Worm (Caenorhabditis elegans) whole organism, young adult: ENCODE measurements around the gene nhr-25.
"Not testable (repeated sequence)": the region's sequence is repeated elsewhere in the genome, so short reads cannot be mapped to it uniquely, and the experiment has no call there.

Source experiments
- B0035.1 ChIP-seq: sonication (generic microtip); optimal IDR thresholded peaks from 2 replicates; lab custom pipeline; 2016; ENCODE audit warnings: missing genetic modification characterization, mild to moderate bottlenecking, missing compliant biosample characterization, missing genotype, missing genetic modification reagents
- B0261.1 ChIP-seq: sonication (generic microtip); optimal IDR thresholded peaks from 2 replicates; lab custom pipeline; 2016; ENCODE audit warnings: mild to moderate bottlenecking, missing genetic modification characterization, moderate library complexity, missing compliant biosample characterization
- C06A6.2 ChIP-seq: fragments of 200-800 bp; sonication (Bioruptor generic); conservative IDR thresholded peaks from 2 replicates; pipeline ENCODE4 v1.3.6; 2022; ENCODE audit warnings: missing genetic modification characterization, missing compliant biosample characterization
- C17E4.6 ChIP-seq: fragments of 200-800 bp; sonication (Bioruptor generic); IDR thresholded peaks from 2 replicates; pipeline ENCODE4 v1.3.6; 2022; ENCODE audit warnings: missing genetic modification reagents, missing genetic modification characterization, missing compliant biosample characterization
- D2030.7 ChIP-seq: fragments of 200-800 bp; sonication (Bioruptor generic); IDR thresholded peaks from 2 replicates; pipeline ENCODE4 v1.3.6; 2022; ENCODE audit warnings: missing genetic modification reagents, missing genetic modification characterization, missing compliant biosample characterization
- F23B12.7 ChIP-seq: sonication (generic microtip); optimal IDR thresholded peaks from 2 replicates; lab custom pipeline; 2017; ENCODE audit warnings: missing genetic modification characterization, mild to moderate bottlenecking, missing compliant biosample characterization, antibody characterized with exemption, moderate library complexity; ENCODE audit not compliant: insufficient read depth
- F52B5.7 ChIP-seq: sonication (generic microtip); optimal IDR thresholded peaks from 2 replicates; lab custom pipeline; 2016; ENCODE audit warnings: mild to moderate bottlenecking, missing genetic modification characterization, missing compliant biosample characterization
- F57A8.1 ChIP-seq: fragments of 200-800 bp; sonication (Bioruptor generic); optimal IDR thresholded peaks from 2 replicates; lab custom pipeline; 2018; ENCODE audit warnings: mild to moderate bottlenecking, missing genetic modification characterization, moderate library complexity, missing compliant biosample characterization
- F57C9.4 ChIP-seq: sonication (generic microtip); optimal IDR thresholded peaks from 2 replicates; lab custom pipeline; 2017; ENCODE audit warnings: mild to moderate bottlenecking, missing genetic modification characterization, missing compliant biosample characterization
- Y79H2A.3 ChIP-seq: fragments of 200-800 bp; sonication (Bioruptor generic); conservative IDR thresholded peaks from 2 replicates; pipeline ENCODE4 v1.3.6; 2022; ENCODE audit warnings: missing genetic modification reagents, missing genetic modification characterization, missing compliant biosample characterization
- Y95B8A.8 ChIP-seq: fragments of 200-800 bp; sonication (Bioruptor generic); IDR thresholded peaks from 2 replicates; pipeline ENCODE4 v1.3.6; 2022; ENCODE audit warnings: missing genetic modification reagents, missing genetic modification characterization, missing compliant biosample characterization
- aptf-2 ChIP-seq: fragments of 200-800 bp; sonication (Bioruptor generic); conservative IDR thresholded peaks from 2 replicates; pipeline ENCODE4 v1.3.6; 2022; ENCODE audit warnings: missing genetic modification reagents, missing genetic modification characterization, missing compliant biosample characterization
- atf-7 ChIP-seq: sonication (generic microtip); optimal IDR thresholded peaks from 2 replicates; lab custom pipeline; 2017; ENCODE audit warnings: mild to moderate bottlenecking, missing genetic modification characterization, missing compliant biosample characterization
- attf-5 ChIP-seq: fragments of 200-800 bp; sonication (Bioruptor generic); optimal IDR thresholded peaks from 2 replicates; lab custom pipeline; 2018; ENCODE audit warnings: mild to moderate bottlenecking, missing genetic modification characterization, missing compliant biosample characterization
- bed-1 ChIP-seq: fragments of 200-800 bp; sonication (Bioruptor generic); IDR thresholded peaks from 2 replicates; pipeline ENCODE4 v1.3.6; 2022; ENCODE audit warnings: missing genetic modification reagents, missing genetic modification characterization, missing compliant biosample characterization
- cebp-1 ChIP-seq, 2 experiments: fragments of 200-800 bp in 1 of 2; sonication (Bioruptor generic) in 1 of 2; sonication (generic microtip) in 1 of 2; IDR thresholded peaks in 1 of 2; optimal IDR thresholded peaks in 1 of 2; 2 replicates each; pipeline versions ENCODE4 v1.3.6 to Lab custom; 2017 to 2022; ENCODE audit warnings: missing compliant biosample characterization in 2 of 2, missing genetic modification characterization in 2 of 2, mild to moderate bottlenecking in 1 of 2, missing genetic modification reagents in 1 of 2, moderate library complexity in 1 of 2
- cebp-2 ChIP-seq: fragments of 200-800 bp; sonication (Bioruptor generic); IDR thresholded peaks from 2 replicates; pipeline ENCODE4 v1.3.6; 2022; ENCODE audit warnings: missing genetic modification characterization, missing compliant biosample characterization
- ceh-58 ChIP-seq: fragments of 200-800 bp; sonication (Bioruptor generic); IDR thresholded peaks from 2 replicates; pipeline ENCODE4 v1.3.6; 2022; ENCODE audit warnings: missing genetic modification characterization, missing compliant biosample characterization
- ceh-79 ChIP-seq: sonication (generic microtip); optimal IDR thresholded peaks from 2 replicates; lab custom pipeline; 2017; ENCODE audit warnings: mild to moderate bottlenecking, missing genetic modification characterization, missing compliant biosample characterization
- egl-18 ChIP-seq: fragments of 200-800 bp; sonication (Bioruptor generic); IDR thresholded peaks from 2 replicates; pipeline ENCODE4 v1.3.6; 2022; ENCODE audit warnings: missing genetic modification reagents, missing genetic modification characterization, missing compliant biosample characterization
- egl-44 ChIP-seq: fragments of 200-800 bp; sonication (Bioruptor generic); IDR thresholded peaks from 2 replicates; pipeline ENCODE4 v1.3.6; 2022; ENCODE audit warnings: missing genetic modification reagents, missing genetic modification characterization, missing compliant biosample characterization
- ekl-4 ChIP-seq: fragments of 200-800 bp; sonication (Bioruptor generic); IDR thresholded peaks from 2 replicates; pipeline ENCODE4 v1.3.6; 2022; ENCODE audit warnings: missing genetic modification reagents, missing genetic modification characterization, missing compliant biosample characterization
- gei-17 ChIP-seq: fragments of 200-800 bp; sonication (Bioruptor generic); optimal IDR thresholded peaks from 2 replicates; lab custom pipeline; 2018; ENCODE audit warnings: mild to moderate bottlenecking, missing genetic modification characterization, missing compliant biosample characterization
- hmg-20 ChIP-seq: fragments of 200-800 bp; sonication (Bioruptor generic); IDR thresholded peaks from 2 replicates; pipeline ENCODE4 v1.3.6; 2022; ENCODE audit warnings: missing genetic modification reagents, missing genetic modification characterization, missing compliant biosample characterization
- hsf-1 ChIP-seq: fragments of 200-800 bp; sonication (Bioruptor generic); IDR thresholded peaks from 2 replicates; pipeline ENCODE4 v1.3.6; 2022; ENCODE audit warnings: missing genetic modification reagents, missing genetic modification characterization, missing compliant biosample characterization
- lin-40 ChIP-seq: sonication (generic microtip); optimal IDR thresholded peaks from 2 replicates; lab custom pipeline; 2016; ENCODE audit warnings: missing genetic modification characterization, mild to moderate bottlenecking, missing compliant biosample characterization, missing genotype, missing genetic modification reagents
- madf-10 ChIP-seq: sonication (generic microtip); optimal IDR thresholded peaks from 2 replicates; lab custom pipeline; 2016; ENCODE audit warnings: mild to moderate bottlenecking, missing genetic modification characterization, missing compliant biosample characterization
- madf-3 ChIP-seq: fragments of 200-800 bp; sonication (Bioruptor generic); IDR thresholded peaks from 2 replicates; pipeline ENCODE4 v1.3.6; 2022; ENCODE audit warnings: missing genetic modification reagents, missing genetic modification characterization, missing compliant biosample characterization
- mes-4 ChIP-seq: sonication (generic microtip); optimal IDR thresholded peaks from 2 replicates; lab custom pipeline; 2016; ENCODE audit warnings: missing genotype, missing genetic modification characterization, missing compliant biosample characterization
- mxl-1 ChIP-seq: sonication (generic microtip); optimal IDR thresholded peaks from 2 replicates; lab custom pipeline; 2016; ENCODE audit warnings: missing genetic modification characterization, missing compliant biosample characterization
- nhr-80 ChIP-seq: sonication (generic microtip); optimal IDR thresholded peaks from 2 replicates; lab custom pipeline; 2016; ENCODE audit warnings: missing genetic modification characterization, missing compliant biosample characterization
- rec-8 ChIP-seq, 2 experiments: sonication (generic microtip); optimal IDR thresholded peaks; 2 replicates each; lab custom pipeline; 2016; ENCODE audit warnings: mild to moderate bottlenecking in 2 of 2, missing genetic modification characterization in 2 of 2, missing genetic modification reagents in 2 of 2, missing genotype in 2 of 2, missing biosample characterization in 1 of 2, missing compliant biosample characterization in 1 of 2, moderate library complexity in 1 of 2
- sea-2 ChIP-seq: fragments of 200-800 bp; sonication (Bioruptor generic); IDR thresholded peaks from 2 replicates; pipeline ENCODE4 v1.3.6; 2022; ENCODE audit warnings: missing genetic modification characterization, missing compliant biosample characterization
- snpc-1.1 ChIP-seq: sonication (generic microtip); optimal IDR thresholded peaks from 2 replicates; lab custom pipeline; 2017; ENCODE audit warnings: missing genetic modification characterization, mild to moderate bottlenecking, missing compliant biosample characterization, antibody characterized with exemption, moderate library complexity, missing genotype, missing genetic modification reagents; ENCODE audit not compliant: insufficient read depth
- snpc-1.3 ChIP-seq: sonication (generic microtip); optimal IDR thresholded peaks from 2 replicates; lab custom pipeline; 2017; ENCODE audit warnings: missing genetic modification characterization, mild to moderate bottlenecking, missing compliant biosample characterization, antibody characterized with exemption, moderate library complexity, missing genotype, missing genetic modification reagents; ENCODE audit not compliant: insufficient read depth
- snpc-3.4 ChIP-seq: sonication (generic microtip); optimal IDR thresholded peaks from 2 replicates; lab custom pipeline; 2017; ENCODE audit warnings: missing genetic modification characterization, mild to moderate bottlenecking, missing compliant biosample characterization, antibody characterized with exemption, moderate library complexity, missing genotype, missing genetic modification reagents
- snpc-4 ChIP-seq, 5 experiments: fragments of 150-350 bp in 1 of 5; sonication (generic microtip) in 4 of 5; optimal IDR thresholded peaks; 2 replicates each; lab custom pipeline; 2014 to 2018; ENCODE audit warnings: missing genetic modification characterization in 5 of 5, missing biosample characterization in 3 of 5, antibody characterized with exemption in 2 of 5, mild to moderate bottlenecking in 2 of 5, missing compliant biosample characterization in 2 of 5, missing genotype in 2 of 5, moderate library complexity in 2 of 5, missing genetic modification reagents in 1 of 5
- somi-1 ChIP-seq: fragments of 200-800 bp; sonication (Bioruptor generic); optimal IDR thresholded peaks from 2 replicates; lab custom pipeline; 2018; ENCODE audit warnings: mild to moderate bottlenecking, missing genetic modification characterization, missing compliant biosample characterization
- tbp1 ChIP-seq: fragments of 200-800 bp; sonication (Bioruptor generic); optimal IDR thresholded peaks from 2 replicates; lab custom pipeline; 2018; ENCODE audit warnings: mild to moderate bottlenecking, missing genetic modification characterization, missing compliant biosample characterization
- tbx-9 ChIP-seq: sonication (generic microtip); optimal IDR thresholded peaks from 2 replicates; lab custom pipeline; 2016; ENCODE audit warnings: borderline replicate concordance, missing genetic modification characterization, inconsistent platforms, missing compliant biosample characterization
- tlf-1 ChIP-seq: fragments of 200-800 bp; sonication (Bioruptor generic); optimal IDR thresholded peaks from 2 replicates; lab custom pipeline; 2018; ENCODE audit warnings: mild to moderate bottlenecking, missing genetic modification characterization, missing compliant biosample characterization
- ztf-26 ChIP-seq: sonication (generic microtip); optimal IDR thresholded peaks from 2 replicates; lab custom pipeline; 2017; ENCODE audit warnings: missing genetic modification characterization, missing compliant biosample characterization

The nhr-25 gene

DNA sequence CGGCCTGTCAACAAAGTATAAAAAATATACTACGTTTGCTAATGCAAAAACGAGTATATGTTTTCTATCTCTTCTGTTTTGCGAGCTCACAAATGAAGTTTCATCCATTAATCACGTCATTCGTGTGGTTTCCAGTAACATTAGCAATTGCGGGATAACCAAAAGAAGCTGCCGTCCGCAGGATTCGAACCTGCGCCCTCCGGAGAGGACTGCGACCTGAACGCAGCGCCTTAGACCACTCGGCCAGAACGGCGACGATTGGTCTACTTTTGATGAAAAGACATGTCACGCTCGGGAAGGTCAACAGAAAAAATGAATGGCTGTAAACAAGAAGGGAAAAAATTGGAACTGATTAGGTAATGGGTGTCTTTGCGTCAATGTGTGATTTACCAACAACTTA lies 30.5 kb downstream of the nhr-25 start (continued):
- no peak for TF ChIP-seq ceh-58 (GFP tag; lab: Robert Waterston, UW)
- no peak for TF ChIP-seq F57C9.4 (tag; lab: Kevin White, UChicago)
- 0 out of 2 replicates have a peak, but pooled peaks have one; percentile 44 for TF ChIP-seq hmg-20
- no peak for TF ChIP-seq F57A8.1
- TF ChIP-seq B0035.1 (tag; lab: Kevin White, UChicago), result peak; percentile 51
- no peak for TF ChIP-seq ztf-26 (tag; lab: Kevin White, UChicago)
- peak; percentile 39; the same call in 1 of the 2 replicates for TF ChIP-seq Y95B8A.8 (GFP tag; lab: Robert Waterston, UW)

DNA sequence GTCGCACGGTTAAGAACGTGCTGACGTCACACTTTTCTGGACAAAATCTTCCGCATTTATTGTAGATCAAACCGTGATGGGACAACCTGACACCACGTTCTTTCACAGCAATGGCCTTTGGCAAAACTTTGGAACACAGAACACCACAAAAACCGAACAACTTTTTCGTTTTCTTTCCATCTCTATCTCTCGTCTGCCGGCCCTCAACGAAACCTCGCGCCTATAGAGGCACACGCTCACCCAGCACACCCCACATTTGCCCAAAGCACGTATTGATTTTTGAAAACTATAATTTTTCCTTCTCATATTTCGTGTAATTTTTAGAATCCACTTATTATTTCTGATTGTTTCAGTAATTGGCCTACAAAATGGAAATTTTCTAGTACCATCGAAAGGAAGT lies 33.5 kb downstream of the nhr-25 start:
- TF ChIP-seq cebp-2 (GFP tag; lab: Robert Waterston, UW), result no peak
- TF ChIP-seq snpc-3.4 (tag; lab: Kevin White, UChicago), result no peak
- no peak for TF ChIP-seq B0261.1
- TF ChIP-seq, all 124 proteins: peak for 0

DNA sequence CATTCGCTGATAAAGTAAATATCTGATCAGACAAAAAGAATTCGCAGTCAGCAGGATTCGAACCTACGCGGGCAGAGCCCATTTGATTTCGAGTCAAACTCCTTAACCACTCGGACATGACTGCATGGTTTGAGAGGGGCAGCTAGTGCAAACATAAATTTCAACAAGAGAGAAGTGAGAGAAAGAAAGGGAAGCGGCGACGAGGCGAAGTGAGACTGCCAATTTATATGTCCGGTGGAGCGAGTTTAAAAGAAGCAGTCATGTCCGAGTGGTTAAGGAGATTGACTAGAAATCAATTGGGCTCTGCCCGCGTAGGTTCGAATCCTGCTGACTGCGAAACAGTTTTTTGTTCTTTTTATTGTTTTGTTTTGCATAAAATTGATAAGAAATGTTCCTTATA lies 38.0 kb downstream of the nhr-25 start:
- TF ChIP-seq madf-10 (tag; lab: Kevin White, UChicago) (peak; percentile 87), ekl-4 (GFP tag; lab: Robert Waterston, UW) (peak; percentile 91), tbp1 (GFP tag; lab: Kevin White, UChicago) (peak; percentile 100), snpc-4 (GFP tag; optimal IDR thresholded peaks at IDR 0.05; lab: Kevin White, UChicago) (peak; percentile 85), snpc-4 (tag; optimal IDR thresholded peaks at IDR 0.05; lab: Kevin White, UChicago) (peak in 3 of 4 experiments; percentile 77 to 83 (median 82)), hsf-1 (GFP tag; lab: Robert Waterston, UW) (peak; percentile 62; the same call in 1 of the 2 replicates), rec-8 (tag; optimal IDR thresholded peaks at IDR 0.05; lab: Kevin White, UChicago) (peak; percentile 80 to 81), bed-1 (GFP tag; lab: Robert Waterston, UW) (peak; percentile 82; the same call in 1 of the 2 replicates), ceh-79 (tag; lab: Kevin White, UChicago) (peak; percentile 54), nhr-80 (tag; lab: Kevin White, UChicago) (peak; percentile 37), egl-44 (GFP tag; lab: Robert Waterston, UW) (peak; percentile 75), atf-7 (tag; lab: Kevin White, UChicago) (peak; percentile 74), snpc-3.4 (tag; lab: Kevin White, UChicago) (peak; percentile 90), snpc-1.1 (tag; lab: Kevin White, UChicago) (peak; percentile 38), F52B5.7 (tag; lab: Kevin White, UChicago) (peak; percentile 95), cebp-2 (GFP tag; lab: Robert Waterston, UW) (peak; percentile 92; the same call in 1 of the 2 replicates), mes-4 (peak; percentile 48), tbx-9 (tag; lab: Kevin White, UChicago) (peak; percentile 60), D2030.7 (GFP tag; lab: Robert Waterston, UW) (peak; percentile 89), sea-2 (peak; percentile 80; the same call in 1 of the 2 replicates), C06A6.2 (GFP tag; lab: Robert Waterston, UW) (peak; percentile 74), snpc-1.3 (tag; lab: Kevin White, UChicago) (peak; percentile 84), mxl-1 (tag; lab: Kevin White, UChicago) (peak; percentile 83), aptf-2 (0 out of 2 replicates have a peak, but pooled peaks have one; percentile 41), gei-17 (GFP tag; lab: Kevin White, UChicago) (peak; percentile 84), somi-1 (GFP tag; lab: Kevin White, UChicago) (peak; percentile 73), tlf-1 (GFP tag; lab: Kevin White, UChicago) (peak; percentile 66), C17E4.6 (GFP tag; lab: Robert Waterston, UW) (peak; percentile 55; the same call in 1 of the 2 replicates), F23B12.7 (tag; lab: Kevin White, UChicago) (peak; percentile 75), cebp-1 (GFP tag; IDR thresholded peaks at IDR 0.05; lab: Robert Waterston, UW) (peak; percentile 76), lin-40 (tag; lab: Kevin White, UChicago) (peak; percentile 95), attf-5 (GFP tag; lab: Kevin White, UChicago) (peak; percentile 70), egl-18 (GFP tag; lab: Robert Waterston, UW) (peak; percentile 79; the same call in 1 of the 2 replicates), madf-3 (GFP tag; lab: Robert Waterston, UW) (0 out of 2 replicates have a peak, but pooled peaks have one; percentile 62), Y79H2A.3 (GFP tag; lab: Robert Waterston, UW) (peak; percentile 79), B0035.1 (tag; lab: Kevin White, UChicago) (peak; percentile 88)
- not testable (repeated sequence) for TF ChIP-seq cebp-1 (tag; optimal IDR thresholded peaks at IDR 0.05; lab: Kevin White, UChicago)
